Worm (Caenorhabditis elegans): ENCODE data around the gene dgk-4.

dgk-4 gene

DNA sequence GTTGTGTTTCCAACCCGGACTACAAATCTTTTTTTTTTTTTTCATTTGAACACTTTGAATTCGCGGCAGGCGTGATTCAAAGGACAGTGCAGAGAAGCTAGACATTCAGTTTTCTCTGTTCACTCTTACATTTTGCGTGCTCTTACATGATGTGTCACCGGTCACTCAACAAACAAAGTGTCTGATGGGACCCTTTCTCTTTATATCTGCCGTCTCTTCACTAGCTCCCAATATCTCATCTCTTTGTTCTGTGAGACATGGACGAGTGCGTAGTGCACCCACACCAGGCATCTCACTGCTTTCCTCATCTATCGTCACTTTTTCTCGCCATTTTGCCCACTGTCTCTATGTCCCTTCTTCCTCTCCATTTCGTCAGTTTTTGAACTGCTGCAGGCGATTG, 44.1 kb upstream of the dgk-4 start (continued):
- TF ChIP-seq ref-2 (tag; optimal IDR thresholded peaks at IDR 0.05) (no peak), ceh-9 (tag; optimal IDR thresholded peaks at IDR 0.05) (no peak), pha-4 (tag; optimal IDR thresholded peaks at IDR 0.05) (no peak), nhr-11 (tag; optimal IDR thresholded peaks at IDR 0.05) (no peak), fax-1 (tag; optimal IDR thresholded peaks at IDR 0.05) (no peak), elt-2 (tag; optimal IDR thresholded peaks at IDR 0.05) (no peak), unc-42 (tag; optimal IDR thresholded peaks at IDR 0.05) (no peak), unc-55 (GFP tag; optimal IDR thresholded peaks at IDR 0.05) (peak; percentile 80), pag-3 (tag; optimal IDR thresholded peaks at IDR 0.05; ENCODE audit: borderline replicate concordance) (no peak)

DNA sequence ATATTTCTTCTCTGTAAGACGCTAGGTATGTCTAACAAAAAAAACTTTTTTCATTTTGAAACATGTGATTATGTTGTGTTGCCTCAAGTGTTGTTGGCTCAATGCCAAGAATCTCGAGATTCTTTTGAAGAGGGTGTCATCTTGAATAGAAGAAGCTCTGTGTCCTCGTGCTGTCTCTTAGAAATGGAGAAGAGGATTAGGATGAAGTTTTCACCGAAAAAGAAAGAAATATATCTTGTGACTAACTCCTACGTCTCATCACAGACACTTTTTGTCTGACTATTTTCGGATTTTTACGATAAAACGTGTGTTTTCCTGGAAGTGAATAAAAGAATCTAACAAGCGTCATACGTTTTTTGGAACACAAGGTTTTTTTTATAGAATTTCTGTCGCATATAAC, 43.5 kb upstream of the dgk-4 start:
- TF ChIP-seq pros-1 (tag; optimal IDR thresholded peaks at IDR 0.05) (no peak), elt-4 (tag; optimal IDR thresholded peaks at IDR 0.05) (no peak), pha-2 (tag; optimal IDR thresholded peaks at IDR 0.05) (no peak), Y22D7AL.16 (tag; optimal IDR thresholded peaks at IDR 0.05) (no peak), pag-3 (tag; optimal IDR thresholded peaks at IDR 0.05; ENCODE audit: borderline replicate concordance) (no peak), npax-4 (tag; optimal IDR thresholded peaks at IDR 0.05) (no peak), nhr-232 (tag; optimal IDR thresholded peaks at IDR 0.05) (no peak), ceh-24 (tag; optimal IDR thresholded peaks at IDR 0.05) (no peak), ztf-16 (tag; optimal IDR thresholded peaks at IDR 0.05) (no peak), ttx-3 (tag; optimal IDR thresholded peaks at IDR 0.05) (no peak), unc-86 (tag; optimal IDR thresholded peaks at IDR 0.05) (no peak), unc-3 (GFP tag; conservative IDR thresholded peaks at IDR 0.05) (no peak), unc-3 (tag; optimal IDR thresholded peaks at IDR 0.05) (no peak), lin-11 (tag; optimal IDR thresholded peaks at IDR 0.05) (no peak), pat-9 (tag; optimal IDR thresholded peaks at IDR 0.05) (no peak), dve-1 (tag; optimal IDR thresholded peaks at IDR 0.05) (no peak)

DNA sequence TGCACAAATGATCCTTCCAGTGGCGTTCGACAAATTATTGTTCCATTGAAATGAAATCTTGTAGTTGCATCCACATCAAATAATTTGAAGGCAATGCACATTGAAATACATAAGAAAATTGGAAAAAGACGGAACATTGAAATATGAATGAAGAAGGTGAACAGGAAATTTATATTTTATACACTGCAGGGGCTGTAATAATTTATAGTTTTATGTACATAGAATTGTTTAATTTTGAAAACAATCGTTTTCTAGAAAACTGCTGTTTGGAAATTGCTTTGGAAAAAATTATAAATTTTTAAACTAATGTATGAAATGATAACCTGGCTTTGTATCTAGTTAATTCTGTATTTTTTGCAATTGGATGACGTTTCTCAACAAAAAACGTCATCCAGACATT, 35.8 kb upstream of the dgk-4 start, which contains the start of gene Y59H11AR.3:
Y59H11AR.3 (minus strand) TSS at position 101 of the 400 bp plus-strand sequence.
- TF ChIP-seq gmeb-2 (tag; optimal IDR thresholded peaks at IDR 0.05), result no peak
- TF ChIP-seq nfya-1 (tag; optimal IDR thresholded peaks at IDR 0.05), result no peak
- no peak for TF ChIP-seq syd-9 (tag; optimal IDR thresholded peaks at IDR 0.05)
- TF ChIP-seq dmd-4 (tag; optimal IDR thresholded peaks at IDR 0.05; ENCODE audit: borderline replicate concordance), result no peak
- TF ChIP-seq rnt-1 (tag; optimal IDR thresholded peaks at IDR 0.05), result no peak
- TF ChIP-seq pqm-1 (tag; optimal IDR thresholded peaks at IDR 0.05), result no peak
- TF ChIP-seq ceh-2 (tag; optimal IDR thresholded peaks at IDR 0.05), result no peak
- no peak for TF ChIP-seq C38D4.7 (GFP tag; optimal IDR thresholded peaks at IDR 0.05)
- TF ChIP-seq ceh-18 (tag; optimal IDR thresholded peaks at IDR 0.05), result no peak
- TF ChIP-seq ceh-48 (tag; optimal IDR thresholded peaks at IDR 0.05), result no peak
- TF ChIP-seq pha-2 (tag; optimal IDR thresholded peaks at IDR 0.05), result no peak
- no peak for TF ChIP-seq elt-2 (tag; optimal IDR thresholded peaks at IDR 0.05)
- TF ChIP-seq unc-86 (tag; optimal IDR thresholded peaks at IDR 0.05), result no peak
- no peak for TF ChIP-seq Y22D7AL.16 (tag; optimal IDR thresholded peaks at IDR 0.05)
- TF ChIP-seq hlh-15 (tag; optimal IDR thresholded peaks at IDR 0.05), result no peak
- no peak for TF ChIP-seq tbx-2 (tag; optimal IDR thresholded peaks at IDR 0.05)
- no peak for TF ChIP-seq odd-2 (tag; optimal IDR thresholded peaks at IDR 0.05)
- no peak for TF ChIP-seq hlh-30 (tag; optimal IDR thresholded peaks at IDR 0.05; ENCODE audit: insufficient read depth)

DNA sequence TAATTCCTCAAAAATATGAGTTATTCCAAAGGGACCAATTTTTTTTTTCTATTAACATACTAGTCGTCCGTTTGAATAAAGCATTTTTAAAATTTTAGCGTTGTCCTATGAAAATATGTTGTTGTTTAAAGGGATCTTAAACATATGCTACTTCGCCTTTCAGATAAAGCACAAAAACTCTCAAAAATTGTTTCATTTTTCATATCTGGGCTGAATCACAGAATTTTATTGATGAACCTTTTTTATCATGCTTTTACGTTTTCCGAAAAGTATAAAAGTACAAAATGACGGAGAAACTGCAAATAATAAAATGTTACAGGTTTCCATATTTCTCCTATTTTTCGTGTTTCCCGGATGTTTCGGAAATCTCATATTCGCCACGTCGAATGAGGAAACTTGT, 35.4 kb upstream of the dgk-4 start, which contains the start of gene clec-181:
clec-181 (plus strand) TSS at position 301 of the 400 bp plus-strand sequence.
- TF ChIP-seq unc-86 (tag; optimal IDR thresholded peaks at IDR 0.05), result no peak
- TF ChIP-seq T23F11.4 (GFP tag; optimal IDR thresholded peaks at IDR 0.05), result no peak
- TF ChIP-seq C38D4.7 (GFP tag; optimal IDR thresholded peaks at IDR 0.05), result no peak
- TF ChIP-seq unc-3 (GFP tag; conservative IDR thresholded peaks at IDR 0.05), result no peak
- no peak for TF ChIP-seq unc-3 (tag; optimal IDR thresholded peaks at IDR 0.05)
- TF ChIP-seq mec-3 (tag; optimal IDR thresholded peaks at IDR 0.05; ENCODE audit: borderline replicate concordance), result no peak
- no peak for TF ChIP-seq C08G9.2 (tag; optimal IDR thresholded peaks at IDR 0.05)
- TF ChIP-seq rnt-1 (tag; optimal IDR thresholded peaks at IDR 0.05), result no peak
- no peak for TF ChIP-seq elt-2 (tag; optimal IDR thresholded peaks at IDR 0.05)
- TF ChIP-seq pros-1 (tag; optimal IDR thresholded peaks at IDR 0.05), result no peak
- TF ChIP-seq eyg-1 (tag; optimal IDR thresholded peaks at IDR 0.05), result no peak
- no peak for TF ChIP-seq pha-4 (tag; optimal IDR thresholded peaks at IDR 0.05)
- no peak for TF ChIP-seq gmeb-2 (tag; optimal IDR thresholded peaks at IDR 0.05)
- TF ChIP-seq pat-9 (tag; optimal IDR thresholded peaks at IDR 0.05), result no peak
- no peak for TF ChIP-seq pax-1 (tag; optimal IDR thresholded peaks at IDR 0.05)
- no peak for TF ChIP-seq che-1 (tag; optimal IDR thresholded peaks at IDR 0.05)
- TF ChIP-seq ceh-19 (GFP tag; optimal IDR thresholded peaks at IDR 0.05), result no peak
- no peak for TF ChIP-seq lim-6 (tag; optimal IDR thresholded peaks at IDR 0.05)

All from whole organism, late embryonic.